Worm (Caenorhabditis elegans): Measurements from ENCODE around the gene ksr-1.

ce11 chrX:8276333-8276732 is 1.4 kb downstream of the ksr-1 start:
- TF ChIP-seq blmp-1 (tag; optimal IDR thresholded peaks at IDR 0.05) (no peak), ceh-83 (GFP tag; optimal IDR thresholded peaks at IDR 0.05) (no peak), unc-62 (GFP tag; optimal IDR thresholded peaks at IDR 0.05) (no peak)

Measured in whole organism, mixed stage, embryonic.